Fruit fly (Drosophila melanogaster) whole organism, pupa: ENCODE results near the gene CG4836.

ENCODE experiments used
- CG10348 ChIP-seq: fragments of 200-800 bp; sonication (Bioruptor generic); IDR thresholded peaks from 2 replicates; pipeline ENCODE4 v1.3.6; 2022; ENCODE audit warnings: missing biosample characterization, missing genetic modification characterization
- CG12605 ChIP-seq: fragments of 200-800 bp; sonication (Bioruptor generic); IDR thresholded peaks from 2 replicates; pipeline ENCODE4 v1.3.6; 2022; ENCODE audit warnings: missing biosample characterization, missing genetic modification characterization
- CG13204 ChIP-seq: fragments of 200-800 bp; sonication (Bioruptor generic); optimal IDR thresholded peaks from 2 replicates; lab custom pipeline; 2018; ENCODE audit warnings: missing biosample characterization, mild to moderate bottlenecking, missing genetic modification characterization, moderate library complexity
- CG14655 ChIP-seq: fragments of 200-800 bp; sonication (Bioruptor generic); optimal IDR thresholded peaks from 3 replicates; lab custom pipeline; 2017; ENCODE audit warnings: mild to moderate bottlenecking, missing biosample characterization, missing genetic modification reagents, missing genetic modification characterization
- CG15710 ChIP-seq: fragments of 200-800 bp; sonication (Bioruptor generic); optimal IDR thresholded peaks from 2 replicates; lab custom pipeline; 2018; ENCODE audit warnings: missing biosample characterization, mild to moderate bottlenecking, missing genetic modification characterization, moderate library complexity
- CG17806 ChIP-seq: fragments of 200-800 bp; sonication (Bioruptor generic); optimal IDR thresholded peaks from 2 replicates; lab custom pipeline; 2018; ENCODE audit warnings: missing biosample characterization, mild to moderate bottlenecking, missing genetic modification characterization, moderate library complexity
- CG32121 ChIP-seq: fragments of 200-800 bp; sonication (Bioruptor generic); IDR thresholded peaks from 2 replicates; pipeline ENCODE4 v1.3.6; 2022; ENCODE audit warnings: missing biosample characterization, missing genetic modification characterization
- CG34367 ChIP-seq: fragments of 200-800 bp; sonication (Bioruptor generic); optimal IDR thresholded peaks from 2 replicates; lab custom pipeline; 2018; ENCODE audit warnings: missing biosample characterization, mild to moderate bottlenecking, missing genetic modification characterization
- CG4496 ChIP-seq: fragments of 200-800 bp; sonication (Bioruptor generic); IDR thresholded peaks from 3 replicates; pipeline ENCODE4 v1.3.6; 2022; ENCODE audit warnings: missing biosample characterization, missing genetic modification characterization
- CG8159 ChIP-seq: fragments of 200-800 bp; sonication (Bioruptor generic); optimal IDR thresholded peaks from 3 replicates; lab custom pipeline; 2018; ENCODE audit warnings: missing biosample characterization, mild to moderate bottlenecking, missing genetic modification characterization, moderate library complexity
- CG8301 ChIP-seq: fragments of 200-800 bp; sonication (Bioruptor generic); optimal IDR thresholded peaks from 2 replicates; lab custom pipeline; 2018; ENCODE audit warnings: missing biosample characterization, mild to moderate bottlenecking, missing genetic modification characterization
- CG9948 ChIP-seq: fragments of 200-800 bp; sonication (Bioruptor generic); optimal IDR thresholded peaks from 2 replicates; lab custom pipeline; 2018; ENCODE audit warnings: missing biosample characterization, mild to moderate bottlenecking, missing genetic modification characterization, moderate library complexity
- D1 ChIP-seq: fragments of 200-800 bp; sonication (Bioruptor generic); optimal IDR thresholded peaks from 2 replicates; lab custom pipeline; 2018; ENCODE audit warnings: missing biosample characterization, mild to moderate bottlenecking, missing genetic modification characterization, moderate library complexity
- EcR ChIP-seq: fragments of 200-800 bp; sonication (Bioruptor generic); optimal IDR thresholded peaks from 3 replicates; lab custom pipeline; 2019; ENCODE audit warnings: missing biosample characterization, missing genetic modification characterization, mild to moderate bottlenecking, moderate library complexity, missing genetic modification reagents
- Ets98B ChIP-seq: fragments of 200-800 bp; sonication (Bioruptor generic); IDR thresholded peaks from 2 replicates; pipeline ENCODE4 v1.3.6; 2022; ENCODE audit warnings: missing biosample characterization, missing genetic modification characterization
- Pif1A ChIP-seq: fragments of 200-800 bp; sonication (Bioruptor generic); optimal IDR thresholded peaks from 3 replicates; lab custom pipeline; 2016; ENCODE audit warnings: missing biosample characterization, missing genetic modification characterization
- Pif1B ChIP-seq: fragments of 200-800 bp; sonication (Bioruptor generic); optimal IDR thresholded peaks from 3 replicates; lab custom pipeline; 2016; ENCODE audit warnings: missing biosample characterization, missing genetic modification characterization
- Snoo ChIP-seq: fragments of 200-800 bp; sonication (Bioruptor generic); optimal IDR thresholded peaks from 3 replicates; lab custom pipeline; 2017; ENCODE audit warnings: missing biosample characterization, mild to moderate bottlenecking, missing genetic modification characterization, inconsistent platforms
- fd96Ca ChIP-seq: fragments of 200-800 bp; sonication (Bioruptor generic); IDR thresholded peaks from 3 replicates; pipeline ENCODE4 v1.3.6; 2022; ENCODE audit warnings: missing biosample characterization, missing genetic modification characterization
- gl ChIP-seq: fragments of 200-800 bp; sonication (Bioruptor generic); optimal IDR thresholded peaks from 2 replicates; lab custom pipeline; 2018; ENCODE audit warnings: missing biosample characterization, mild to moderate bottlenecking, missing genetic modification characterization
- rn ChIP-seq: fragments of 200-800 bp; sonication (Bioruptor generic); IDR thresholded peaks from 2 replicates; pipeline ENCODE4 v1.3.6; 2022; ENCODE audit warnings: missing biosample characterization, missing genetic modification characterization

Gene CG4836

dm6 chr3R:20042457-20042856 is 28.8 kb downstream of the CG4836 start, which contains the start of the genes CG33934 and Indy-2:
Gene CG33934, plus strand, starts transcription at chr3R:20042757.
Gene Indy-2, plus strand, starts transcription at chr3R:20042757.
- TF ChIP-seq CG4496 (no peak), fd96Ca (GFP tag; lab: Robert Waterston, UW) (no peak), CG32121 (GFP tag; lab: Robert Waterston, UW) (no peak), EcR (GFP tag; lab: Kevin White, UChicago) (no peak), CG8301 (no peak), CG13204 (GFP tag; lab: Kevin White, UChicago) (no peak), rn (GFP tag; lab: Robert Waterston, UW) (no peak), CG12605 (GFP tag; lab: Robert Waterston, UW) (no peak), D1 (tag; lab: Kevin White, UChicago) (no peak)

dm6 chr3R:20055809-20056208 is 42.1 kb downstream of the CG4836 start, which contains the start of gene CG17193:
Gene CG17193, minus strand, starts transcription at chr3R:20056097.
- TF ChIP-seq CG13204 (GFP tag; lab: Kevin White, UChicago) = no peak
- TF ChIP-seq CG32121 (GFP tag; lab: Robert Waterston, UW) = no peak
- no peak for TF ChIP-seq CG34367 (tag; lab: Kevin White, UChicago)
- no peak for TF ChIP-seq CG15710 (tag; lab: Kevin White, UChicago)
- TF ChIP-seq gl (tag; lab: Kevin White, UChicago) = no peak

- no peak for TF ChIP-seq CG17806
- no peak for TF ChIP-seq Pif1B
- no peak for TF ChIP-seq Pif1A (GFP tag; lab: Kevin White, UChicago)
- no peak for TF ChIP-seq EcR (GFP tag; lab: Kevin White, UChicago)
- no peak for TF ChIP-seq Ets98B (GFP tag; lab: Robert Waterston, UW)
- TF ChIP-seq CG8159 (tag; lab: Kevin White, UChicago) = no peak
- TF ChIP-seq D1 (tag; lab: Kevin White, UChicago) = no peak
- no peak for TF ChIP-seq rn (GFP tag; lab: Robert Waterston, UW)
- no peak for TF ChIP-seq CG9948
- no peak for TF ChIP-seq CG15710 (tag; lab: Kevin White, UChicago)
- TF ChIP-seq CG14655 = no peak
- no peak for TF ChIP-seq CG32121 (GFP tag; lab: Robert Waterston, UW)
- TF ChIP-seq CG12605 (GFP tag; lab: Robert Waterston, UW) = no peak
- no peak for TF ChIP-seq CG10348 (GFP tag; lab: Robert Waterston, UW)
- no peak for TF ChIP-seq CG13204 (GFP tag; lab: Kevin White, UChicago)
- TF ChIP-seq fd96Ca (GFP tag; lab: Robert Waterston, UW) = no peak
These were observed 43.8 kb downstream of the CG4836 start, which contains the start of gene mdlc for dm6 chr3R:20057501-20057900. Gene mdlc, plus strand, starts transcription at chr3R:20057748.

dm6 chr3R:20058960-20059359 is 45.3 kb downstream of the CG4836 start:
- TF ChIP-seq Pif1B = no peak
- no peak for TF ChIP-seq CG9948
- TF ChIP-seq rn (GFP tag; lab: Robert Waterston, UW) = no peak
- TF ChIP-seq CG8159 (tag; lab: Kevin White, UChicago) = no peak
- no peak for TF ChIP-seq CG14655
- TF ChIP-seq CG32121 (GFP tag; lab: Robert Waterston, UW) = no peak
- no peak for TF ChIP-seq CG10348 (GFP tag; lab: Robert Waterston, UW)
- no peak for TF ChIP-seq CG34367 (tag; lab: Kevin White, UChicago)
- TF ChIP-seq gl (tag; lab: Kevin White, UChicago) = no peak
- no peak for TF ChIP-seq CG15710 (tag; lab: Kevin White, UChicago)
- no peak for TF ChIP-seq EcR (GFP tag; lab: Kevin White, UChicago)
- no peak for TF ChIP-seq CG12605 (GFP tag; lab: Robert Waterston, UW)
- no peak for TF ChIP-seq fd96Ca (GFP tag; lab: Robert Waterston, UW)
- TF ChIP-seq D1 (tag; lab: Kevin White, UChicago) = no peak
- no peak for TF ChIP-seq CG17806
- TF ChIP-seq CG13204 (GFP tag; lab: Kevin White, UChicago) = no peak
- TF ChIP-seq CG8301 = no peak
- no peak for TF ChIP-seq Ets98B (GFP tag; lab: Robert Waterston, UW)
- TF ChIP-seq Snoo (tag; lab: Kevin White, UChicago) = no peak

- TF ChIP-seq CG4496 (no peak), gl (tag; lab: Kevin White, UChicago) (no peak), Pif1B (no peak), CG12605 (GFP tag; lab: Robert Waterston, UW) (no peak), rn (GFP tag; lab: Robert Waterston, UW) (no peak), fd96Ca (GFP tag; lab: Robert Waterston, UW) (no peak), CG8159 (tag; lab: Kevin White, UChicago) (no peak), CG13204 (GFP tag; lab: Kevin White, UChicago) (no peak), CG10348 (GFP tag; lab: Robert Waterston, UW) (no peak), CG8301 (no peak), EcR (GFP tag; lab: Kevin White, UChicago) (no peak), CG15710 (tag; lab: Kevin White, UChicago) (no peak), D1 (tag; lab: Kevin White, UChicago) (no peak), CG34367 (tag; lab: Kevin White, UChicago) (no peak), Snoo (tag; lab: Kevin White, UChicago) (no peak), CG17806 (no peak), CG32121 (GFP tag; lab: Robert Waterston, UW) (no peak), CG14655 (no peak)
These were observed 46.0 kb downstream of the CG4836 start, which contains the start of gene CG4390 for dm6 chr3R:20059650-20060049. Gene CG4390, minus strand, starts transcription at chr3R:20059750.

dm6 chr3R:20066435-20066834 is 52.8 kb downstream of the CG4836 start:
- no peak for TF ChIP-seq rn (GFP tag; lab: Robert Waterston, UW)
- TF ChIP-seq CG15710 (tag; lab: Kevin White, UChicago) = no peak
- no peak for TF ChIP-seq CG32121 (GFP tag; lab: Robert Waterston, UW)
